Worm (Caenorhabditis elegans) whole organism, L1 larva: ENCODE results near the gene R04F11.2.

Source experiments
- C16A3.4 ChIP-seq: fragments of 150-350 bp; optimal IDR thresholded peaks from 2 replicates; lab custom pipeline; 2014; ENCODE audit warnings: missing biosample characterization, missing genetic modification characterization
- C34B4.2 ChIP-seq: sonication (generic microtip); optimal IDR thresholded peaks from 2 replicates; lab custom pipeline; 2017; ENCODE audit warnings: mild to moderate bottlenecking, missing genetic modification characterization, missing compliant biosample characterization
- aha-1 ChIP-seq: fragments of 150-350 bp; optimal IDR thresholded peaks from 2 replicates; lab custom pipeline; 2014; ENCODE audit warnings: missing biosample characterization, missing genetic modification characterization
- aly-2 ChIP-seq: fragments of 150-350 bp; optimal IDR thresholded peaks from 2 replicates; lab custom pipeline; 2014; ENCODE audit warnings: missing biosample characterization, missing genetic modification characterization
- ceh-63 ChIP-seq: fragments of 200-800 bp; sonication (Bioruptor generic); optimal IDR thresholded peaks from 2 replicates; lab custom pipeline; 2018; ENCODE audit warnings: mild to moderate bottlenecking, missing genetic modification characterization, missing compliant biosample characterization
- ceh-8 ChIP-seq: fragments of 200-800 bp; sonication (Bioruptor generic); optimal IDR thresholded peaks from 2 replicates; lab custom pipeline; 2018; ENCODE audit warnings: mild to moderate bottlenecking, missing genetic modification characterization, moderate library complexity, missing compliant biosample characterization
- ceh-82 ChIP-seq, 3 experiments: fragments of 150-350 bp in 1 of 3; sonication (generic microtip) in 2 of 3; optimal IDR thresholded peaks; 2 replicates each; lab custom pipeline; 2014 to 2017; ENCODE audit warnings: missing biosample characterization in 3 of 3, missing genetic modification characterization in 3 of 3
- dpl-1 ChIP-seq, 3 experiments: fragments of 150-350 bp in 2 of 3; sonication (generic microtip) in 1 of 3; optimal IDR thresholded peaks; 2 replicates each; lab custom pipeline; 2014 to 2017; ENCODE audit warnings: missing biosample characterization in 3 of 3, missing genetic modification characterization in 3 of 3, missing genetic modification reagents in 3 of 3
- dsc-1 ChIP-seq: sonication (generic microtip); optimal IDR thresholded peaks from 2 replicates; lab custom pipeline; 2016; ENCODE audit warnings: mild to moderate bottlenecking, missing genetic modification characterization, missing compliant biosample characterization
- efl-1 ChIP-seq, 4 experiments: fragments of 150-350 bp; optimal IDR thresholded peaks in 3 of 4; peaks in 1 of 4; 1 replicate in 1 of 4; 2 replicates in 3 of 4; lab custom pipeline; 2014; ENCODE audit warnings: missing biosample characterization in 2 of 4, missing genetic modification characterization in 2 of 4, missing genetic modification reagents in 2 of 4
- efl-3 ChIP-seq: fragments of 200-800 bp; sonication (Bioruptor generic); optimal IDR thresholded peaks from 2 replicates; lab custom pipeline; 2018; ENCODE audit warnings: mild to moderate bottlenecking, missing genetic modification characterization, missing compliant biosample characterization
- egl-13 ChIP-seq: sonication (generic microtip); optimal IDR thresholded peaks from 2 replicates; lab custom pipeline; 2016; ENCODE audit warnings: missing genotype, missing genetic modification reagents, missing genetic modification characterization, missing compliant biosample characterization
- elt-2 ChIP-seq: sonication (generic microtip); optimal IDR thresholded peaks from 2 replicates; lab custom pipeline; 2016; ENCODE audit warnings: missing genetic modification characterization, mild to moderate bottlenecking, inconsistent platforms, missing compliant biosample characterization, missing genetic modification reagents
- elt-3 ChIP-seq, 6 experiments: fragments of 150-350 bp in 1 of 6; sonication (generic microtip); optimal IDR thresholded peaks; 2 replicates each; lab custom pipeline; 2017 to 2018; ENCODE audit warnings: missing biosample characterization in 6 of 6, missing genetic modification characterization in 6 of 6, inconsistent platforms in 1 of 6
- fkh-10 ChIP-seq: sonication (generic microtip); optimal IDR thresholded peaks from 2 replicates; lab custom pipeline; 2017; ENCODE audit warnings: missing biosample characterization, missing genetic modification reagents, missing genetic modification characterization
- fkh-4 ChIP-seq: sonication (generic microtip); optimal IDR thresholded peaks from 2 replicates; lab custom pipeline; 2016; ENCODE audit warnings: missing compliant biosample characterization, missing genetic modification characterization, borderline replicate concordance
- fos-1 ChIP-seq: fragments of 150-350 bp; optimal IDR thresholded peaks from 2 replicates; lab custom pipeline; 2014; ENCODE audit warnings: missing biosample characterization, missing genetic modification characterization
- grh-1 ChIP-seq: fragments of 200-800 bp; sonication (Bioruptor generic); IDR thresholded peaks from 2 replicates; pipeline ENCODE4 v1.3.6; 2022; ENCODE audit warnings: missing genetic modification reagents, missing genetic modification characterization, missing compliant biosample characterization
- hlh-17 ChIP-seq: fragments of 200-800 bp; sonication (Bioruptor generic); optimal IDR thresholded peaks from 2 replicates; lab custom pipeline; 2018; ENCODE audit warnings: missing genetic modification characterization, mild to moderate bottlenecking, missing compliant biosample characterization, moderate library complexity, borderline replicate concordance
- irx-1 ChIP-seq: sonication (generic microtip); optimal IDR thresholded peaks from 2 replicates; lab custom pipeline; 2016; ENCODE audit warnings: missing genetic modification characterization, missing compliant biosample characterization
- isw-1 ChIP-seq: fragments of 200-800 bp; sonication (Bioruptor generic); IDR thresholded peaks from 2 replicates; pipeline ENCODE4 v1.3.6; 2022; ENCODE audit warnings: missing genetic modification characterization, missing compliant biosample characterization
- jun-1 ChIP-seq: fragments of 150-350 bp; optimal IDR thresholded peaks from 2 replicates; lab custom pipeline; 2014; ENCODE audit warnings: missing biosample characterization, missing genetic modification reagents, missing genetic modification characterization
- lin-14 ChIP-seq: fragments of 200-800 bp; sonication (Bioruptor generic); optimal IDR thresholded peaks from 2 replicates; lab custom pipeline; 2018; ENCODE audit warnings: mild to moderate bottlenecking, missing genetic modification characterization, moderate library complexity, missing compliant biosample characterization
- lin-35 ChIP-seq, 2 experiments: fragments of 150-350 bp; optimal IDR thresholded peaks; 2 replicates each; lab custom pipeline; 2014; ENCODE audit warnings: missing biosample characterization in 2 of 2, missing genetic modification characterization in 2 of 2, missing genetic modification reagents in 2 of 2
- lin-39 ChIP-seq: fragments of 150-350 bp; optimal IDR thresholded peaks from 2 replicates; lab custom pipeline; 2014; ENCODE audit warnings: missing biosample characterization, missing genetic modification reagents, missing genetic modification characterization
- lir-3 ChIP-seq: sonication (generic microtip); optimal IDR thresholded peaks from 2 replicates; lab custom pipeline; 2016; ENCODE audit warnings: mild to moderate bottlenecking, missing genetic modification characterization, moderate library complexity, missing compliant biosample characterization; ENCODE audit not compliant: poor library complexity
- mef-2 ChIP-seq: fragments of 150-350 bp; optimal IDR thresholded peaks from 2 replicates; lab custom pipeline; 2014; ENCODE audit warnings: missing biosample characterization, missing genetic modification characterization
- nhr-12 ChIP-seq: sonication (generic microtip); optimal IDR thresholded peaks from 2 replicates; lab custom pipeline; 2017; ENCODE audit warnings: missing biosample characterization, missing genetic modification characterization
- nhr-19 ChIP-seq: fragments of 200-800 bp; sonication (Bioruptor generic); conservative IDR thresholded peaks from 2 replicates; pipeline ENCODE4 v1.3.6; 2022; ENCODE audit warnings: missing genetic modification characterization, missing compliant biosample characterization
- nhr-237 ChIP-seq: fragments of 150-350 bp; optimal IDR thresholded peaks from 2 replicates; lab custom pipeline; 2014; ENCODE audit warnings: missing biosample characterization, missing genetic modification characterization
- nhr-71 ChIP-seq: sonication (generic microtip); optimal IDR thresholded peaks from 2 replicates; lab custom pipeline; 2016; ENCODE audit warnings: mild to moderate bottlenecking, missing genetic modification characterization, moderate library complexity, missing compliant biosample characterization
- nhr-77 ChIP-seq: fragments of 150-350 bp; optimal IDR thresholded peaks from 2 replicates; lab custom pipeline; 2014; ENCODE audit warnings: missing biosample characterization, missing genetic modification characterization
- nhr-90 ChIP-seq: sonication (generic microtip); optimal IDR thresholded peaks from 2 replicates; lab custom pipeline; 2016; ENCODE audit warnings: mild to moderate bottlenecking, missing genetic modification characterization, missing compliant biosample characterization; ENCODE audit not compliant: poor library complexity
- pax-3 ChIP-seq: fragments of 200-800 bp; sonication (Bioruptor generic); optimal IDR thresholded peaks from 2 replicates; lab custom pipeline; 2018; ENCODE audit warnings: mild to moderate bottlenecking, missing genetic modification characterization, moderate library complexity, missing compliant biosample characterization
- pqm-1 ChIP-seq: sonication (generic microtip); optimal IDR thresholded peaks from 3 replicates; lab custom pipeline; 2017; ENCODE audit warnings: missing biosample characterization, missing genetic modification characterization
- rnt-1 ChIP-seq: sonication (generic microtip); optimal IDR thresholded peaks from 2 replicates; lab custom pipeline; 2016; ENCODE audit warnings: mild to moderate bottlenecking, missing genetic modification characterization, moderate library complexity, missing compliant biosample characterization
- snpc-4 ChIP-seq: fragments of 150-350 bp; optimal IDR thresholded peaks from 2 replicates; lab custom pipeline; 2014; ENCODE audit warnings: missing biosample characterization, missing genetic modification characterization
- swsn-7 ChIP-seq: sonication (generic microtip); optimal IDR thresholded peaks from 2 replicates; lab custom pipeline; 2016; ENCODE audit warnings: missing genetic modification characterization, missing compliant biosample characterization
- tbx-2 ChIP-seq: sonication (generic microtip); optimal IDR thresholded peaks from 2 replicates; lab custom pipeline; 2016; ENCODE audit warnings: missing genetic modification characterization, missing compliant biosample characterization
- tlp-1 ChIP-seq: fragments of 150-350 bp; optimal IDR thresholded peaks from 2 replicates; lab custom pipeline; 2014; ENCODE audit warnings: missing biosample characterization, missing genetic modification characterization
- unc-130 ChIP-seq: fragments of 150-350 bp; optimal IDR thresholded peaks from 2 replicates; lab custom pipeline; 2017; ENCODE audit warnings: missing biosample characterization, missing genetic modification characterization, inconsistent platforms
- zip-4 ChIP-seq: fragments of 200-800 bp; sonication (Bioruptor generic); optimal IDR thresholded peaks from 2 replicates; lab custom pipeline; 2018; ENCODE audit warnings: mild to moderate bottlenecking, missing genetic modification characterization, moderate library complexity, missing compliant biosample characterization
- ztf-4 ChIP-seq: fragments of 150-350 bp; optimal IDR thresholded peaks from 2 replicates; lab custom pipeline; 2014; ENCODE audit warnings: missing biosample characterization, missing genetic modification characterization

The R04F11.2 gene

DNA sequence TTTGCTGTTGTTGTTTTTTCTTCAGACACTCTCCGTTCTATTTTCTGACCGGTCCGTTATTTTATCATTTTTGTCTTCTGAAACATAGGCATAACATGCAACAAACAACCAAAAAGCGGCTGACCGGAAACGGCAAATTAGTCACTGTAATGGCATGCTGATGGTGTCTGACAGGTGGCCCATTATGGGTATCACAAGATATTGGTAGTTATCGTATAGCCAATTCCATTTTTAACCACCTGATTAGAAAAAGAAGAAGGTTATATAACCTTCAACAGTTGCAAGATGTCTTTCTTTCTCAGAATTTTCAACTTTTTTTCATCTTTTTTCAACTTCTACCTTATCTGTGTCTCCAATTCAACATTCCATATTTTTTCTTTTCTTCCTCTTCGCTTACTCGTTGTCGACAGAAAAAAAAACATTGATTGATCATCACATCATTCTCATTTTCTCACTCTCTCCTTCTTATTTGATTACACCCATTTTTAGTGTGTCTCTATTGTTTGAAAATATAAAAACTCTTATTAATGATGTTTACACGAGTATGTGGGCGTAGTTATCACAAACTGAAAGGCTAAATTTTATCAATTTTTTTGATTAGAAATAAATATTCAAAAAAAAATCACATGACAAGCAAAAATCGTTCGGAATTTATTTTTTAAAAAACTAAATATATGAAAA lies 17.3 kb upstream of the R04F11.2 start (continued):
- TF ChIP-seq grh-1 (GFP tag; lab: Robert Waterston, UW) = no peak
- peak; percentile 67 for TF ChIP-seq lin-14
- TF ChIP-seq, all 84 proteins: peak for 22

DNA sequence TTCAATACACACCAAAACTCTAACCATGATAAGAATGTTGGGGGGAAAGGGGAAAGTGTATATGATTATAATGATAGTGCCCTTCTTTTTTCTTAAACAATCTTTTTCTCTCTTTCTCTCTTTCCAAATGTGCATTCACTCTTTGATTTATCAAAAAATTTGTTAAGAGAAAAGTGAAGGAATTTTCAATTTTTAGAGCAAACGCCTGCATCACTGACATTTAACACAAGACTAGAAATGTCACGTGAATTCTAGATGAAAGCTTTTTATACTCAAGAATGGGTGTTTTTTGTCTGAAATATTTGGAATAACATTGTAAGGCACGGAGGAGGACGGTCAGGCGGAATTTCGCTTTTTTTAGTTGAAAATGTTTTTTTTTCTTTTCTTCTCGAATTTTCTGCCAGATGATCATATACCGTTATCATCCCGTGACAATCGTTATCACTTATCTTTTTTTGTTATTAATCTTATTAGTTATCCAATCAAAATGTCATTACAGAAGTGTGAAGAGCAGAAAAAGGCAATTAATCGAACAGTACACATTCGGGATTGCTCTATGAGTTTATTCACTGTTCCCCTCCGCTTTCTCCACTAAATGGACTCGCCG lies 16.1 kb upstream of the R04F11.2 start, which contains the start of the genes frm-7 and F55C5.17:
TSS of gene frm-7 (plus strand) at position 500 of the 607 bp plus-strand sequence.
TSS of gene F55C5.17 (plus strand) at position 557 of the 607 bp plus-strand sequence.
- TF ChIP-seq nhr-90 (peak; percentile 40), lin-14 (peak; percentile 25), lin-35 (GFP tag; optimal IDR thresholded peaks at IDR 0.05; lab: Kevin White, UChicago) (peak in 1 of 2 experiments; percentile 25), elt-3 (tag; optimal IDR thresholded peaks at IDR 0.05; lab: Kevin White, UChicago) (peak in 1 of 6 experiments; percentile 10), efl-1 (optimal IDR thresholded peaks at IDR 0.05; lab: Kevin White, UChicago) (no peak), efl-1 (GFP tag; optimal IDR thresholded peaks at IDR 0.05 in 1 of 2; lab: Kevin White, UChicago) (peak in 1 of 2 experiments; percentile 90), dsc-1 (tag; lab: Kevin White, UChicago) (no peak), fos-1 (no peak), rnt-1 (tag; lab: Kevin White, UChicago) (no peak), elt-2 (tag; lab: Kevin White, UChicago) (peak; percentile 72), nhr-19 (GFP tag; lab: Robert Waterston, UW) (no peak), nhr-71 (peak; percentile 43), tlp-1 (tag; lab: Kevin White, UChicago) (no peak)

DNA sequence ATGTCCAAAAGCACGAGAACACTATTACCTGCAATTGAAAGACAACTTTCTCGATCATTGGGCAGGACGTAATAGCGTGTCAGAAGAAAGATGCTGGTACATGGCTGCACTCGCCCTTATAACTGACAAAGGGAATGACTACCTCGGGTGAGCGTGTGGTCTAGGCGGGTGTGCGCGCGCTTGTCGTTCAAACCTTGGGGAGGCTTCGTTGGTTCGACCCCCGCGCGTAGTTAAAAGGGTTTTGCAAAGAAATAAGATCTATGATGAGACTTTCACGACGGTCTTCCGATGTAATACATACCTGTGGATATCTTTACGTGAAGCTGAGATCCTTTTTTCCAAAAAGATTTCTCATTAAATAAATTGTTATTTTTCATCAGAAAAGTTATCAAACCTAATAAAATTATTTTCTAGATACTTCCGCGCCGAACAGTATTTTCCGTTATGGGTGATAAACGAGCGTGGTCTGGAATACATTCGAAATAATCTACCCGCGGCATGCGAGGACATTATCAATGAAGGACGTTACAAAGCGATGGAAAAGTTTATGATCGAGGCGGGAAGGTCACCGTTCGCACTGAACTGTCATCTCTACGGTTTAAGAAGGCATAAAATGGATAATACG lies 14.6 kb upstream of the R04F11.2 start:
- TF ChIP-seq fos-1 (peak; percentile 68), egl-13 (tag; lab: Kevin White, UChicago) (peak; percentile 81), tbx-2 (tag; lab: Kevin White, UChicago) (peak; percentile 82), pqm-1 (peak; percentile 80), fkh-4 (tag; lab: Kevin White, UChicago) (peak; percentile 14), efl-1 (optimal IDR thresholded peaks at IDR 0.05; lab: Kevin White, UChicago) (peak; percentile 69 to 73), efl-1 (GFP tag; optimal IDR thresholded peaks at IDR 0.05 in 1 of 2; lab: Kevin White, UChicago) (peak; percentile 52 to 97), isw-1 (GFP tag; lab: Robert Waterston, UW) (peak; percentile 23; the same call in 1 of the 2 replicates), swsn-7 (tag; lab: Kevin White, UChicago) (peak; percentile 87), ztf-4 (tag; lab: Kevin White, UChicago) (peak; percentile 84), lin-39 (peak; percentile 16), dpl-1 (GFP tag; optimal IDR thresholded peaks at IDR 0.05; lab: Kevin White, UChicago) (peak; percentile 27 to 68 (median 56)), efl-3 (GFP tag; lab: Kevin White, UChicago) (peak; percentile 84), C34B4.2 (tag; lab: Kevin White, UChicago) (no peak), unc-130 (peak; percentile 65), ceh-8 (GFP tag; lab: Kevin White, UChicago) (peak; percentile 60), mef-2 (tag; lab: Kevin White, UChicago) (no peak), aha-1 (tag; lab: Kevin White, UChicago) (no peak), ceh-82 (tag; optimal IDR thresholded peaks at IDR 0.05; lab: Kevin White, UChicago) (peak; percentile 69 to 88 (median 84)), fkh-10 (peak; percentile 56), aly-2 (tag; lab: Kevin White, UChicago) (peak; percentile 86), hlh-17 (no peak), nhr-237 (tag; lab: Kevin White, UChicago) (peak; percentile 39), ceh-63 (GFP tag; lab: Kevin White, UChicago) (peak; percentile 64), nhr-90 (peak; percentile 87), pax-3 (peak; percentile 93), irx-1 (tag; lab: Kevin White, UChicago) (peak; percentile 73), lir-3 (tag; lab: Kevin White, UChicago) (peak; percentile 10), C16A3.4 (tag; lab: Kevin White, UChicago) (peak; percentile 77), snpc-4 (tag; lab: Kevin White, UChicago) (peak; percentile 57), zip-4 (GFP tag; lab: Kevin White, UChicago) (peak; percentile 73), rnt-1 (tag; lab: Kevin White, UChicago) (peak; percentile 91), jun-1 (tag; lab: Kevin White, UChicago) (peak; percentile 85), nhr-12 (tag; lab: Kevin White, UChicago) (no peak), nhr-77 (tag; lab: Kevin White, UChicago) (peak; percentile 79)
